Worm (Caenorhabditis elegans): ENCODE results near the gene T24E12.10.

DNA sequence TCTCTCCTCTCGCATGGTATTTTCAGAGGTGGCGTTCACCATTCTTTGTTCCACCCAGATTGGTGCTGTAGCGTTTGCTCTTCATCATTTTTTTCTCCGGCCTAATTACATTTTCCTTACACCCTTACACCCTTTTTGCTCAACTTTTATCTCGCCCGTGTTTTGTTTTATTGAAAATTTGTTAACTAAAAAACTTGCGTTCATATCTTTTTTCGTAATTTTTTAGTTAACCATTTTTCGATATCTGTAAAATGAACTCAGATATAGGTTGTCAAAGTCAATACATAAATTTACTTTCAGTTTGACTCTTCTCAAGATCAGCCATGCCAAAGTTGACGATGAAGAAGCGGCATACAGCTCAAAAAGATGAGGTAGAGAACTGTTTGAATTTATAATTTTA lies 31.4 kb downstream of the T24E12.10 start, which contains the start of gene F12E12.1:
- no peak for TF ChIP-seq him-1 (tag; optimal IDR thresholded peaks at IDR 0.05)
- no peak for TF ChIP-seq W03F9.2 (tag; optimal IDR thresholded peaks at IDR 0.05)

All from whole organism, L4/young adult.